Worm (Caenorhabditis elegans) whole organism, L4/young adult: ENCODE data around the gene coh-1.

Experiments used
- W03F9.2 ChIP-seq: fragments of 150-350 bp; optimal IDR thresholded peaks from 2 replicates; lab custom pipeline; 2014; ENCODE audit warnings: missing biosample characterization, missing genetic modification characterization
- dao-5 ChIP-seq: sonication (generic microtip); optimal IDR thresholded peaks from 2 replicates; lab custom pipeline; 2016; ENCODE audit warnings: missing genotype, missing genetic modification characterization, moderate library complexity, missing compliant biosample characterization
- him-1 ChIP-seq: sonication (generic microtip); optimal IDR thresholded peaks from 2 replicates; lab custom pipeline; 2016; ENCODE audit warnings: missing genotype, missing genetic modification reagents, missing genetic modification characterization, missing compliant biosample characterization

coh-1 gene

DNA sequence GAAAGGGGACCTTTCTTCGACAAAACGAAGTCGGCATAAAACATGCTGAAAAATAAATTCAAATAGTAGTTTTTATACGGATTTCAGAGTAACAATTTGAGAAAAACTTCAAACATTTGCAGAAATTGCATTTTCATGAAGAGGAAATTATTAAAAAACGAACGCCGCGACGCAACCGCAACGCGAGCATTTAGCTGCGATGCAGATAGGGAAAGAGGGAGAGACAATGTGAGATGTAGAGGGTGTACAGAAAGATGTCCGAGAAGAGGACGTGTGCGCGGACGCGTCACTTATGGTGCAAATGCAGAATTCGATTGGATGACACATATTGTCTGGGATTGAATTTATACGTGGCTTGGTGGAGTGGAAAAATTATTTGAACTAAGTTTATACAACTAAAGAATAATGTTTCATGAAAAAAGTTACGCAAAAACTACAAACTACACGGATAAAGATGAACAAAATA, at the start of gene coh-1:
Gene coh-1, minus strand, starts transcription at position 51 of the 466 bp plus-strand sequence.
- TF ChIP-seq dao-5 (tag; lab: Kevin White, UChicago) (no peak), W03F9.2 (no peak), him-1 (tag; lab: Kevin White, UChicago) (no peak)

ce11 chrX:7523799-7524198, 49.0 kb upstream of the coh-1 start:
- no peak for TF ChIP-seq him-1 (tag; lab: Kevin White, UChicago)
- no peak for TF ChIP-seq W03F9.2
- no peak for TF ChIP-seq dao-5 (tag; lab: Kevin White, UChicago)

ce11 chrX:7522595-7522994, 47.8 kb upstream of the coh-1 start:
- TF ChIP-seq W03F9.2 = no peak
- TF ChIP-seq him-1 (tag; lab: Kevin White, UChicago) = no peak
- no peak for TF ChIP-seq dao-5 (tag; lab: Kevin White, UChicago)

DNA sequence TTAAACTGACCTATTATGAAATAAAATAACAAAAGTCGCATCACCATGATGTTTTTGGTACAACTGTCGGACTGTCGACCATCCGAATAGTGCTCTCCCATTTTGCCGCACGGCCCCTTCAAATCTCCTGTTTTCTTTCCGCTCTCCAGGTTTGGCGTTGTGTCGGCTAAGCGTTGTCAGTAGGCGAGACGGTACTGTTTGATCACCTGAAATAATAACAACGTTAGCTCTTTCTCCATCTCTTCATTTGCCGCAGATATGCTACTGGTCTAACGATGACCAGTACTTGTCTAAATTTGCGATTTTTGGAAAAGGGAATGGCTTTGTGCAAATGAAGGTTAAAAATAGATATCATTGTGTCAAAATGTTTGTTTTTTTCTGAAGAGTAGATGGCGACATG, 44.8 kb upstream of the coh-1 start, which contains the start of gene chts-1:
Gene chts-1, minus strand, starts transcription at position 101 of the 400 bp plus-strand sequence.
- TF ChIP-seq dao-5 (tag; lab: Kevin White, UChicago) = no peak
- TF ChIP-seq W03F9.2 = no peak
- no peak for TF ChIP-seq him-1 (tag; lab: Kevin White, UChicago)

DNA sequence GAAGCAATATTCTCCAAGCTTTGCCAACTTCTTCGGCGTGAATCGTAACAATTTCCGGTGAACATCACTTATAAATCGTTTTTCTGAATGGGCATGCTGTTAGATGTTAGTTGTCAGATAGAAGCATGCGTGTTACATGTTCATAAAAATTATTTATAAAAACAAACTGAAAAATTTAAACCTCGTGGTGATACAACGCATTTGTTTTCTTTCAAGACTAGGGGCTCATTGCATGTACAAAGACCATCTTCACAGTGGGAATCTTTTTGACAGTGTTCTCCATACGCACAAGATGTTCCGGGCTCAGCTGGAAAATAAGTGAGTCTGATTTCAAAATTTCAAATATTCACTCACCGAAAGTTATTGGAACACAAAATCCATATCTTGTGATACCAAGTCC, 37.9 kb upstream of the coh-1 start:
- TF ChIP-seq dao-5 (tag; lab: Kevin White, UChicago) (no peak), W03F9.2 (no peak)

DNA sequence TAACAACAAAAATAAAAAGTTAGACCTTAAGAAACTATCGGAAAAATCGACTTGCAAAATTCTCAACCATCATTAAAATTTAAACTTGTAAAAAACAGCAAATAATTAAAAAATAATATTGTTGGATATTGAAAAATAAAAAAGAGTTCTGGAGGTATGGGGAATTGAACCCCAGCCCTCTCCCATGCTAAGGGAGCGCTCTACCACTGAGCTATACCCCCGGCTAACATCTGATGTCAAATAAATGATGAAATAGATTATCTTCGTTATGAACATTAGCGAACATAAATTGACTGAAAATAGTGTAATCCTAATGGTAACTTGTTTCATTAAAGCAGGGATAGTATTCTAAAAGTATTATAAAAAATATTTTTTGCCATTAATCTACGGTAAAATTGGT, 32.3 kb upstream of the coh-1 start:
- no peak for TF ChIP-seq him-1 (tag; lab: Kevin White, UChicago)
- TF ChIP-seq W03F9.2 = no peak
- no peak for TF ChIP-seq dao-5 (tag; lab: Kevin White, UChicago)

DNA sequence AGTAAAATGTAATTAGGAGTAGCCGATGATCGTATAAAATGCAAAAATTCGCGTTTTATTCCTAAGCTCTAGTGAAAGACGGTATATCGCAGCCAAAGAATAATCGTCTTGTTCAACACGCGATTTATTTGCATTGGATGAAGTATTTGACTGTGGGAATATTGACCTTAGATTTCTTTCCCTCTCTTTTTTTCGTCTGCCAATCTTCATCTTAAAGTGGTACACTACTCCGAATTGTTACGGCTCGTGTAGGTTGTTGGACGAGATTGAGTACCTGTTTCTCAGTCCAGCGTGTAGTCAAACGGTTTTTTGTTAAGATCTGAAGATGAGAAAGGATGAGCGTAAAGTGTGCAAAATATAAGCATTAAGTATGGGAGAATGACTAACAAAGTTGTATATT, 31.7 kb upstream of the coh-1 start, which contains the start of gene lgc-11:
Gene lgc-11, minus strand, starts transcription at position 101 of the 400 bp plus-strand sequence.
- no peak for TF ChIP-seq W03F9.2
- TF ChIP-seq him-1 (tag; lab: Kevin White, UChicago) = no peak
- no peak for TF ChIP-seq dao-5 (tag; lab: Kevin White, UChicago)

- no peak for TF ChIP-seq W03F9.2
- no peak for TF ChIP-seq him-1 (tag; lab: Kevin White, UChicago)
- TF ChIP-seq dao-5 (tag; lab: Kevin White, UChicago) = no peak
Observed at ce11 chrX:7502807-7503206, 28.0 kb upstream of the coh-1 start, which contains the start of gene F48E3.6. F48E3.6 (minus strand) TSS chrX:7502907.

- TF ChIP-seq him-1 (tag; lab: Kevin White, UChicago) (peak; percentile 90), dao-5 (tag; lab: Kevin White, UChicago) (no peak)
Observed at ce11 chrX:7500970-7501369, 26.2 kb upstream of the coh-1 start, which contains the start of gene uggt-1. uggt-1 (minus strand) TSS chrX:7500982.

ce11 chrX:7495491-7495890, 20.7 kb upstream of the coh-1 start, which contains the start of gene try-14:
try-14 (minus strand) TSS chrX:7495591.
- no peak for TF ChIP-seq W03F9.2
- TF ChIP-seq him-1 (tag; lab: Kevin White, UChicago) = no peak
- no peak for TF ChIP-seq dao-5 (tag; lab: Kevin White, UChicago)

DNA sequence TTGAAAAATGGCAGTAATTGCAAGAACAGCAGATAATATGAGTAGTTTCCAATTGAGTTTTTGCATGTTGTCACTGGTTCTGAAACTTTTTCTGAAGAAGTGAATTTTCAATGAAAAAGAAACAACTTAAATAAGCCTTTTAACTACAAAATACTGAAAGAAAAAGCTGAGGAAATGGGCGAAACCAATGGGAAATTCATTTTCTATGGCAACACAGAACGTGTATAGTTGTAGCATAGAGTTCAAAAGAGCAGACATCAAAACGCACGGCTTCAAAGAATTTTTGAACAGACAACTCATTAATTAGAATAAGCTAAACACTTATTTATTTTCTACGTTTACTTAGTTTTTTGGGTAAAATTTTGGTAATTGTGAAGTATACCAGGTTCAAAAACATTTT, 18.2 kb upstream of the coh-1 start, which contains the start of gene F48E3.2:
Gene F48E3.2, minus strand, starts transcription at position 101 of the 400 bp plus-strand sequence.
- TF ChIP-seq him-1 (tag; lab: Kevin White, UChicago) (no peak), dao-5 (tag; lab: Kevin White, UChicago) (no peak), W03F9.2 (no peak)

DNA sequence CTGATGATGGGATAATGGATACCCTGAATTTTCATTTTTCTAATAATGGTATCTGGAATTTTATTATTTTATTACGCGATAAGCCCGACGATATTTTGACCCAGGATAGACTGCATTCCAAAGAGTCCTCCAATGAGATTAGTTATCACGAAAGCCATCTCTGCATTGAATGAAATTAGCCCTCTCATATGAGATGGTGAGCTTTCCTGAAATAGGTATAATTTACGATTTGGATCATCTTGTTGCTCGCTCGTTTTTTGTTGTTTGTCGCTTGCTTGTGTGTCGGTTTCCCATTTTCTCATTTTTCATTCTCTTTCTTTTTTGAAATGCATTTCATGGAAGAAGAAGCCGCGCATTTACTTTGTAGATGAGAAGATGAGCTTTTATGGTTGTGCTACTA, 16.7 kb upstream of the coh-1 start:
- no peak for TF ChIP-seq dao-5 (tag; lab: Kevin White, UChicago)
- no peak for TF ChIP-seq W03F9.2

DNA sequence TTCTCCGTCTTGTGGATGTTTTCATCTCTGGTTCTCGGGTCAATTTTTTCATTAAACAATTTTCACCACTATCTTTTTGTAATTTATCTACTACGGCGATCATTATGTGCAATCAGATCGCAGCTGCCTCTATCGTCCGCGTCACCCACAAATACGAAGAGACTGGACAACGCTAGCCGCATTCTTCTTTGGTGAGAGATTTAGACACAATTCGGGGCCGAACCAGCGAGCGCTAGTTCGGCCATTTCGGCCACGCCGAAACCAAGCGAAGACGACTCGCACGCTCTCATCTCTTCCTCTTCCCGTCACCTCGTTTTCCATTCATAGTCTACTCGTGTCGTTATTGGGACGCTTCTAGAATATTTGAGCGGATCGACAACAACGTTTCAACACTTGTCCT, 10.9 kb upstream of the coh-1 start, which contains the start of gene gly-12:
Gene gly-12, plus strand, starts transcription at position 117 of the 400 bp plus-strand sequence.
- TF ChIP-seq W03F9.2 (no peak), him-1 (tag; lab: Kevin White, UChicago) (no peak)

DNA sequence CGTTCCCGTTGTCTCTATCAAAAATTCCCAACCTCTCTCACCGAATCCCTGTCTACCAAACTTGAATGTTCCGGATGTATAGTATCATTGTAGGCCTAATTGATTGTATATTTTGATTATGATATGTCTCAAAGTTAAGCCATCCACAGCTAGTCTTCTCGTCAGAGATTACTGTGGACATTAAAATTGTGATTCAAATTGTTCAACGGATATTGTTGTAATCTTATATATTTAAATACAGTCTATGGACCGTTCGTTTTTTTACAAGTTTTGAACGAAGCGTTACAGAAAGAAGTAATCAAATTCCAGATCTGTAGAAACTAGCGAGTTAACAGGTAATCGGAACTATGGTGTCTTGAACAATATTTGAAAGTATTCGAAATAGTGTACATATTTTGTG, 5.9 kb upstream of the coh-1 start, which contains the start of gene F48E3.9:
Gene F48E3.9, plus strand, starts transcription at position 301 of the 400 bp plus-strand sequence.
- TF ChIP-seq W03F9.2 = no peak
- no peak for TF ChIP-seq dao-5 (tag; lab: Kevin White, UChicago)
- TF ChIP-seq him-1 (tag; lab: Kevin White, UChicago) = no peak

DNA sequence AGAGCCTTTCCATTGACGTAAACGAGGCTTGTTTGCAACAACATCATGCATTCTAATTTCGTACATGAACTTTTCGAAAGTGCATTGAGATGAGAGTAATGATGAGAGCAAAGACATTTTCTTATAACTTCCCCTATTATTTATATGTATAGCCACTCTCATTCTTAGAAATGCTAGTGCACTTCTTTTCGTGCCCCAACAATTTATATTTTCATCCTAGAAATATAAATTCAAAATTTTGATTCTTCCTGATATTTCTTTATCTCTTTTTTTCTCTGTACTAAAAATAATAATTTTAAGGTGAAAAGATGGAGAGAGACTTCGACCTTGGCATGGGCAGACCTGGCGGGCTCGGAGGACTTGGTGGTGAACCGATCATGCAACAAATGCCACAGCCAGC, 4.1 kb upstream of the coh-1 start, which contains the start of gene mek-1:
Gene mek-1, plus strand, starts transcription at position 301 of the 400 bp plus-strand sequence.
- no peak for TF ChIP-seq dao-5 (tag; lab: Kevin White, UChicago)
- TF ChIP-seq him-1 (tag; lab: Kevin White, UChicago) = no peak
- no peak for TF ChIP-seq W03F9.2
